Fruit fly (Drosophila melanogaster) whole organism, embryonic: ENCODE results near the gene alpha-Man-Ia.
A peak's percentile ranks its signal among the peaks of the same experiment; 100 is the strongest.

Experiments
- Antp ChIP-seq: fragments of 200-800 bp; sonication (Bioruptor generic); optimal IDR thresholded peaks from 3 replicates; lab custom pipeline; 2016; ENCODE audit warnings: missing biosample characterization, missing genetic modification characterization
- CG14050 ChIP-seq: fragments of 200-800 bp; sonication (Bioruptor generic); IDR thresholded peaks from 3 replicates; pipeline ENCODE4 v1.3.6; 2022; ENCODE audit warnings: missing biosample characterization, missing genetic modification characterization
- CG15696 ChIP-seq: fragments of 200-800 bp; sonication (Bioruptor generic); optimal IDR thresholded peaks from 2 replicates; lab custom pipeline; 2019; ENCODE audit warnings: missing biosample characterization, mild to moderate bottlenecking, missing genetic modification characterization, moderate library complexity
- CG16779 ChIP-seq: fragments of 200-800 bp; sonication (Bioruptor generic); IDR thresholded peaks from 2 replicates; pipeline ENCODE4 v1.3.6; 2022; ENCODE audit warnings: missing biosample characterization, missing genetic modification characterization
- CG1832 ChIP-seq: fragments of 200-800 bp; sonication (Bioruptor generic); optimal IDR thresholded peaks from 2 replicates; lab custom pipeline; 2017; ENCODE audit warnings: missing biosample characterization, mild to moderate bottlenecking, missing genetic modification characterization, inconsistent platforms
- CG2199 ChIP-seq: fragments of 200-800 bp; sonication (Bioruptor generic); IDR thresholded peaks from 3 replicates; pipeline ENCODE4 v1.3.6; 2022; ENCODE audit warnings: missing biosample characterization, missing genetic modification characterization
- CG31365 ChIP-seq: fragments of 200-800 bp; sonication (Bioruptor generic); optimal IDR thresholded peaks from 2 replicates; lab custom pipeline; 2018; ENCODE audit warnings: missing biosample characterization, mild to moderate bottlenecking, missing genetic modification characterization
- CG3163 ChIP-seq: fragments of 200-800 bp; sonication (Bioruptor generic); optimal IDR thresholded peaks from 3 replicates; lab custom pipeline; 2016; ENCODE audit warnings: missing biosample characterization, missing genetic modification characterization
- CG32532 ChIP-seq: fragments of 200-800 bp; sonication (Bioruptor generic); IDR thresholded peaks from 2 replicates; pipeline ENCODE4 v1.3.6; 2022; ENCODE audit warnings: missing biosample characterization, missing genetic modification characterization
- CG33213 ChIP-seq: fragments of 200-800 bp; sonication (Bioruptor generic); optimal IDR thresholded peaks from 3 replicates; lab custom pipeline; 2016; ENCODE audit warnings: missing biosample characterization, missing genetic modification characterization
- CG4707 ChIP-seq: fragments of 200-800 bp; sonication (Bioruptor generic); optimal IDR thresholded peaks from 2 replicates; lab custom pipeline; 2018; ENCODE audit warnings: missing biosample characterization, mild to moderate bottlenecking, missing genetic modification characterization, moderate library complexity
- CG7556 ChIP-seq: fragments of 200-800 bp; sonication (Bioruptor generic); optimal IDR thresholded peaks from 2 replicates; lab custom pipeline; 2017; ENCODE audit warnings: missing biosample characterization, mild to moderate bottlenecking, missing genetic modification characterization
- CG7963 ChIP-seq: fragments of 200-800 bp; sonication (Bioruptor generic); IDR thresholded peaks from 3 replicates; pipeline ENCODE4 v1.3.6; 2022; ENCODE audit warnings: missing biosample characterization, missing genetic modification characterization; ENCODE audit not compliant: partially characterized antibody
- CG7987 ChIP-seq: fragments of 200-800 bp; sonication (Bioruptor generic); optimal IDR thresholded peaks from 2 replicates; lab custom pipeline; 2018; ENCODE audit warnings: missing biosample characterization, mild to moderate bottlenecking, missing genetic modification characterization, moderate library complexity
- CG8290 ChIP-seq, 3 experiments: fragments of 200-800 bp; sonication (Bioruptor generic); optimal IDR thresholded peaks; 2 replicates each; lab custom pipeline; 2016 to 2019; ENCODE audit warnings: missing biosample characterization in 3 of 3, missing genetic modification characterization in 3 of 3, mild to moderate bottlenecking in 2 of 3, moderate library complexity in 1 of 3
- Deaf1 ChIP-seq: fragments of 200-800 bp; optimal IDR thresholded peaks from 3 replicates; lab custom pipeline; 2019; ENCODE audit warnings: missing biosample characterization, mild to moderate bottlenecking, missing genetic modification characterization, moderate library complexity
- Dip3 ChIP-seq: fragments of 200-800 bp; sonication (Bioruptor generic); optimal IDR thresholded peaks from 3 replicates; lab custom pipeline; 2016; ENCODE audit warnings: missing biosample characterization, missing genetic modification characterization
- HLHmδ ChIP-seq: fragments of 200-800 bp; sonication (Bioruptor generic); optimal IDR thresholded peaks from 2 replicates; lab custom pipeline; 2018; ENCODE audit warnings: missing biosample characterization, mild to moderate bottlenecking, missing genetic modification characterization, moderate library complexity
- Hr51 ChIP-seq, 2 experiments: fragments of 200-800 bp; sonication (Bioruptor generic); optimal IDR thresholded peaks; 2 replicates in 1 of 2; 3 replicates in 1 of 2; lab custom pipeline; 2016 to 2018; ENCODE audit warnings: missing biosample characterization in 2 of 2, missing genetic modification characterization in 2 of 2, mild to moderate bottlenecking in 1 of 2, moderate library complexity in 1 of 2
- Lim3 ChIP-seq: fragments of 200-800 bp; sonication (Bioruptor generic); IDR thresholded peaks from 2 replicates; pipeline ENCODE4 v1.3.6; 2022; ENCODE audit warnings: missing biosample characterization, missing genetic modification characterization
- Med ChIP-seq: fragments of 200-800 bp; sonication (Bioruptor generic); peaks from one replicate; lab custom pipeline; 2016; ENCODE audit warnings: missing biosample characterization, missing genetic modification characterization, mild to moderate bottlenecking, inconsistent platforms, moderate library complexity
- Pdp1 ChIP-seq, 2 experiments: fragments of 200-800 bp; sonication (Bioruptor generic); optimal IDR thresholded peaks; 3 replicates each; lab custom pipeline; 2016; ENCODE audit warnings: missing biosample characterization in 2 of 2, missing genetic modification characterization in 2 of 2, mild to moderate bottlenecking in 1 of 2, moderate library complexity in 1 of 2
- TFAM ChIP-seq: fragments of 200-800 bp; sonication (Bioruptor generic); optimal IDR thresholded peaks from 2 replicates; lab custom pipeline; 2017; ENCODE audit warnings: missing biosample characterization, missing genetic modification characterization, inconsistent platforms
- Trl ChIP-seq, 3 experiments: fragments of >200 bp in 2 of 3; fragments of 200-800 bp in 1 of 3; sonication (Bioruptor generic) in 1 of 3; optimal IDR thresholded peaks; 2 replicates in 1 of 3; 3 replicates in 2 of 3; lab custom pipeline; 2016 to 2017; ENCODE audit warnings: missing biosample characterization in 1 of 3, missing genetic modification characterization in 1 of 3
- amos ChIP-seq: fragments of 200-800 bp; sonication (Bioruptor generic); IDR thresholded peaks from 2 replicates; pipeline ENCODE4 v1.3.6; 2022; ENCODE audit warnings: missing biosample characterization, missing genetic modification characterization; ENCODE audit not compliant: partially characterized antibody
- dimm ChIP-seq: fragments of 200-800 bp; sonication (Bioruptor generic); IDR thresholded peaks from 2 replicates; pipeline ENCODE4 v1.3.6; 2022; ENCODE audit warnings: missing biosample characterization, missing genetic modification characterization
- insv ChIP-seq, 2 experiments: fragments of 200-800 bp; sonication (Bioruptor generic); optimal IDR thresholded peaks; 3 replicates each; lab custom pipeline; 2016 to 2018; ENCODE audit warnings: missing biosample characterization in 2 of 2, missing genetic modification characterization in 2 of 2
- inv ChIP-seq: fragments of 200-800 bp; sonication (Bioruptor generic); IDR thresholded peaks from 2 replicates; pipeline ENCODE4 v1.3.6; 2022; ENCODE audit warnings: missing biosample characterization, missing genetic modification characterization; ENCODE audit not compliant: partially characterized antibody
- knrl ChIP-seq: fragments of 200-800 bp; sonication (Bioruptor generic); IDR thresholded peaks from 3 replicates; pipeline ENCODE4 v1.3.6; 2022; ENCODE audit warnings: missing biosample characterization, missing genetic modification characterization; ENCODE audit not compliant: partially characterized antibody
- otp ChIP-seq: fragments of 200-800 bp; sonication (Bioruptor generic); IDR thresholded peaks from 3 replicates; pipeline ENCODE4, ENCODE4 v1.3.6; 2022; ENCODE audit warnings: missing biosample characterization, missing genetic modification characterization
- prd ChIP-seq, 3 experiments: fragments of >200 bp in 2 of 3; fragments of 200-800 bp in 1 of 3; sonication (Bioruptor generic) in 1 of 3; optimal IDR thresholded peaks in 2 of 3; IDR thresholded peaks in 1 of 3; 2 replicates in 2 of 3; 3 replicates in 1 of 3; pipeline versions ENCODE4 v1.3.6 to Lab custom; 2017 to 2022; ENCODE audit warnings: missing biosample characterization in 1 of 3, missing genetic modification characterization in 1 of 3
- row ChIP-seq: fragments of 200-800 bp; sonication (Bioruptor generic); IDR thresholded peaks from 3 replicates; pipeline ENCODE4 v1.3.6; 2022; ENCODE audit warnings: missing biosample characterization, missing genetic modification characterization
- schlank ChIP-seq: fragments of 200-800 bp; sonication (Bioruptor generic); optimal IDR thresholded peaks from 2 replicates; lab custom pipeline; 2018; ENCODE audit warnings: missing biosample characterization, mild to moderate bottlenecking, missing genetic modification characterization
- sd ChIP-seq: fragments of 200-800 bp; sonication (Bioruptor generic); optimal IDR thresholded peaks from 3 replicates; lab custom pipeline; 2018; ENCODE audit warnings: missing biosample characterization, mild to moderate bottlenecking, missing genetic modification characterization, moderate library complexity
- sisA ChIP-seq: fragments of 200-800 bp; sonication (Bioruptor generic); IDR thresholded peaks from 2 replicates; pipeline ENCODE4 v1.3.6; 2022; ENCODE audit warnings: missing biosample characterization, missing genetic modification characterization
- stwl ChIP-seq: fragments of 200-800 bp; sonication (Bioruptor generic); optimal IDR thresholded peaks from 3 replicates; lab custom pipeline; 2018; ENCODE audit warnings: missing biosample characterization, mild to moderate bottlenecking, missing genetic modification characterization, moderate library complexity
- tio ChIP-seq: fragments of 200-800 bp; sonication (Bioruptor generic); optimal IDR thresholded peaks from 2 replicates; lab custom pipeline; 2017; ENCODE audit warnings: missing biosample characterization, missing genetic modification characterization, inconsistent platforms
- unc-4 ChIP-seq: fragments of 200-800 bp; sonication (Bioruptor generic); IDR thresholded peaks from 2 replicates; pipeline ENCODE4 v1.3.6; 2022; ENCODE audit warnings: missing biosample characterization, missing genetic modification characterization; ENCODE audit not compliant: partially characterized antibody
- vfl ChIP-seq: fragments of 200-800 bp; sonication (Bioruptor generic); optimal IDR thresholded peaks from 2 replicates; lab custom pipeline; 2016; ENCODE audit warnings: missing biosample characterization, missing genetic modification characterization
- zfh1 ChIP-seq: fragments of 200-800 bp; sonication (Bioruptor generic); IDR thresholded peaks from 3 replicates; pipeline ENCODE4 v1.3.6; 2022; ENCODE audit warnings: missing biosample characterization, missing genetic modification characterization

alpha-Man-Ia gene

dm6 chrX:10347979-10348692 lies 22.4 kb upstream of the alpha-Man-Ia start (continued):
- TF ChIP-seq stwl (no peak), CG4707 (GFP tag; lab: Kevin White, UChicago) (no peak), otp (GFP tag; lab: Robert Waterston, UW) (0 out of 3 replicates have a peak, but pooled peaks have one; percentile 18), CG16779 (GFP tag; lab: Robert Waterston, UW) (0 out of 2 replicates have a peak, but pooled peaks have one; percentile 20), CG7556 (GFP tag; lab: Kevin White, UChicago) (no peak), sisA (GFP tag; lab: Robert Waterston, UW) (no peak), CG8290 (GFP tag; optimal IDR thresholded peaks at IDR 0.05; lab: Kevin White, UChicago) (no peak), CG8290 (tag; optimal IDR thresholded peaks at IDR 0.05; lab: Kevin White, UChicago) (peak in 1 of 2 experiments; percentile 21), row (GFP tag; lab: Robert Waterston, UW) (no peak), CG32532 (GFP tag; lab: Robert Waterston, UW) (peak; percentile 13; the same call in 1 of the 2 replicates), CG1832 (no peak), CG31365 (tag; lab: Kevin White, UChicago) (no peak), dimm (GFP tag; lab: Robert Waterston, UW) (no peak), CG2199 (0 out of 3 replicates have a peak, but pooled peaks have one; percentile 50), Dip3 (no peak), HLHmδ (GFP tag; lab: Kevin White, UChicago) (no peak), knrl (peak; percentile 31; the same call in 1 of the 3 replicates), Antp (peak; percentile 20), CG15696 (peak; percentile 14), prd (optimal IDR thresholded peaks at IDR 0.05; lab: Kevin White, UChicago) (no peak), prd (GFP tag; IDR thresholded peaks at IDR 0.05; lab: Robert Waterston, UW) (peak; percentile 26; the same call in 1 of the 3 replicates), CG33213 (GFP tag; lab: Kevin White, UChicago) (peak; percentile 0), insv (GFP tag; optimal IDR thresholded peaks at IDR 0.05; lab: Kevin White, UChicago) (no peak), amos (GFP tag; lab: Robert Waterston, UW) (peak; percentile 26; the same call in 1 of the 2 replicates), tio (GFP tag; lab: Kevin White, UChicago) (no peak), CG7987 (GFP tag; lab: Kevin White, UChicago) (peak; percentile 85), TFAM (GFP tag; lab: Kevin White, UChicago) (no peak), zfh1 (GFP tag; lab: Robert Waterston, UW) (0 out of 3 replicates have a peak, but pooled peaks have one; percentile 11), inv (GFP tag; lab: Robert Waterston, UW) (no peak), Hr51 (GFP tag; optimal IDR thresholded peaks at IDR 0.05; lab: Kevin White, UChicago) (peak in 1 of 2 experiments; percentile 21)
- TF ChIP-seq, all 482 proteins: peak for 26

DNA sequence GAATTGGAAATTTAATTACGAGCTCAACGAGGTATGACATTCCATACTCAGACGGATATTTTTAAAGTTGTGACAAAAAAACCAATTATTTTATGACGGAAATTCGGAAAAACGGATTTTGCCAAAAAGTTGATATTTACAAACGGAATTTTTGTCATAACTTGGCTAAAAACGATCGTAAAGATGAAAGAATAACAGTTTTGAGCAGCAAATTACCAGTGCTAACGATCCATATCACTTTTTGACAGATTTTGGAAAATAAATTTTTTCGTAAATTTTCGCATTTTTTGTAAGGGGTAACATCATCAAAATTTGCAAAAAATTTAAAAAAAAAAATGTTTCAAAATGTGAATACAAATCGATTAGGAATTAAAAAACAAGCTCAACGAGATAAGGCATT lies 14.7 kb upstream of the alpha-Man-Ia start:
- no peak for TF ChIP-seq schlank (tag; lab: Kevin White, UChicago)

- TF ChIP-seq CG3163 (GFP tag; lab: Kevin White, UChicago) (peak; percentile 60), vfl (no peak), sd (tag; lab: Kevin White, UChicago) (peak; percentile 58), CG7963 (GFP tag; lab: Robert Waterston, UW) (no peak), CG32532 (GFP tag; lab: Robert Waterston, UW) (peak; percentile 13; the same call in 1 of the 2 replicates), Deaf1 (tag; lab: Kevin White, UChicago) (peak; percentile 23), Lim3 (no peak), CG14050 (no peak), Pdp1 (GFP tag; optimal IDR thresholded peaks at IDR 0.05; lab: Kevin White, UChicago) (peak in 1 of 2 experiments; percentile 1), unc-4 (GFP tag; lab: Robert Waterston, UW) (0 out of 2 replicates have a peak, but pooled peaks have one; percentile 18), Trl (optimal IDR thresholded peaks at IDR 0.05; lab: Kevin White, UChicago) (peak; percentile 9 to 23), Trl (GFP tag; optimal IDR thresholded peaks at IDR 0.05; lab: Kevin White, UChicago) (no peak), Med (peak; percentile 24)
- TF ChIP-seq, all 482 proteins: peak for 8
These were observed 7.6 kb upstream of the alpha-Man-Ia start, which contains the start of gene CG43740 for dm6 chrX:10333352-10333751. TSS of gene CG43740 (plus strand) at chrX:10333652.
